Worm (Caenorhabditis elegans): Measurements from ENCODE around the gene twk-26.

The twk-26 gene

ce11 chrX:3089423-3089822 is 34.8 kb upstream of the twk-26 start, which contains the start of gene pccb-1:
TSS of gene pccb-1 (plus strand) at chrX:3089549.
- TF ChIP-seq cog-1 (tag; optimal IDR thresholded peaks at IDR 0.05) (no peak), ztf-23 (GFP tag; IDR thresholded peaks at IDR 0.05) (no peak), med-1 (GFP tag; optimal IDR thresholded peaks at IDR 0.05; ENCODE audit: insufficient read depth) (no peak), tab-1 (GFP tag; IDR thresholded peaks at IDR 0.05) (no peak), ref-1 (GFP tag; conservative IDR thresholded peaks at IDR 0.05) (no peak), T22C8.4 (GFP tag; IDR thresholded peaks at IDR 0.05) (no peak), flt-1 (GFP tag; IDR thresholded peaks at IDR 0.05) (no peak), klf-2 (GFP tag; conservative IDR thresholded peaks at IDR 0.05) (no peak)

- TF ChIP-seq ztf-29 (GFP tag; IDR thresholded peaks at IDR 0.05) = no peak
- no peak for TF ChIP-seq med-1 (GFP tag; optimal IDR thresholded peaks at IDR 0.05; ENCODE audit: insufficient read depth)
- TF ChIP-seq ztf-23 (GFP tag; IDR thresholded peaks at IDR 0.05) = no peak
- TF ChIP-seq flt-1 (GFP tag; IDR thresholded peaks at IDR 0.05) = no peak
- no peak for TF ChIP-seq T22C8.4 (GFP tag; IDR thresholded peaks at IDR 0.05)
- no peak for TF ChIP-seq tab-1 (GFP tag; IDR thresholded peaks at IDR 0.05)
- TF ChIP-seq klf-2 (GFP tag; conservative IDR thresholded peaks at IDR 0.05) = no peak
- TF ChIP-seq cog-1 (tag; optimal IDR thresholded peaks at IDR 0.05) = no peak
- no peak for TF ChIP-seq ref-1 (GFP tag; conservative IDR thresholded peaks at IDR 0.05)
Measured at ce11 chrX:3087647-3088046, 33.0 kb upstream of the twk-26 start.

- no peak for TF ChIP-seq ref-1 (GFP tag; conservative IDR thresholded peaks at IDR 0.05)
- TF ChIP-seq cog-1 (tag; optimal IDR thresholded peaks at IDR 0.05) = no peak
- TF ChIP-seq T22C8.4 (GFP tag; IDR thresholded peaks at IDR 0.05) = no peak
- no peak for TF ChIP-seq ztf-23 (GFP tag; IDR thresholded peaks at IDR 0.05)
- no peak for TF ChIP-seq flt-1 (GFP tag; IDR thresholded peaks at IDR 0.05)
- TF ChIP-seq med-1 (GFP tag; optimal IDR thresholded peaks at IDR 0.05; ENCODE audit: insufficient read depth) = no peak
- no peak for TF ChIP-seq klf-2 (GFP tag; conservative IDR thresholded peaks at IDR 0.05)
- no peak for TF ChIP-seq ztf-29 (GFP tag; IDR thresholded peaks at IDR 0.05)
- no peak for TF ChIP-seq tab-1 (GFP tag; IDR thresholded peaks at IDR 0.05)
Measured at ce11 chrX:3087245-3087644, 32.6 kb upstream of the twk-26 start, which contains the start of gene F52E4.5. TSS of gene F52E4.5 (minus strand) at chrX:3087345.

- TF ChIP-seq tab-1 (GFP tag; IDR thresholded peaks at IDR 0.05) = no peak
- TF ChIP-seq ztf-23 (GFP tag; IDR thresholded peaks at IDR 0.05) = no peak
- TF ChIP-seq med-1 (GFP tag; optimal IDR thresholded peaks at IDR 0.05; ENCODE audit: insufficient read depth) = no peak
- TF ChIP-seq flt-1 (GFP tag; IDR thresholded peaks at IDR 0.05) = no peak
- TF ChIP-seq T22C8.4 (GFP tag; IDR thresholded peaks at IDR 0.05) = no peak
- TF ChIP-seq cog-1 (tag; optimal IDR thresholded peaks at IDR 0.05) = no peak
- TF ChIP-seq ref-1 (GFP tag; conservative IDR thresholded peaks at IDR 0.05) = no peak
- no peak for TF ChIP-seq ztf-29 (GFP tag; IDR thresholded peaks at IDR 0.05)
- no peak for TF ChIP-seq klf-2 (GFP tag; conservative IDR thresholded peaks at IDR 0.05)
Measured at ce11 chrX:3080825-3081224, 26.2 kb upstream of the twk-26 start, which contains the start of gene twk-16. TSS of gene twk-16 (plus strand) at chrX:3081125.

ce11 chrX:3070322-3070721 is 15.7 kb upstream of the twk-26 start, which contains the start of gene ceh-31:
TSS of gene ceh-31 (minus strand) at chrX:3070422.
- TF ChIP-seq ztf-29 (GFP tag; IDR thresholded peaks at IDR 0.05) = no peak

ce11 chrX:3067052-3067451 is 12.4 kb upstream of the twk-26 start:
- TF ChIP-seq cog-1 (tag; optimal IDR thresholded peaks at IDR 0.05) = no peak
- no peak for TF ChIP-seq tab-1 (GFP tag; IDR thresholded peaks at IDR 0.05)
- TF ChIP-seq ref-1 (GFP tag; conservative IDR thresholded peaks at IDR 0.05) = no peak
- no peak for TF ChIP-seq ztf-29 (GFP tag; IDR thresholded peaks at IDR 0.05)
- no peak for TF ChIP-seq T22C8.4 (GFP tag; IDR thresholded peaks at IDR 0.05)
- no peak for TF ChIP-seq ztf-23 (GFP tag; IDR thresholded peaks at IDR 0.05)
- TF ChIP-seq klf-2 (GFP tag; conservative IDR thresholded peaks at IDR 0.05) = no peak
- TF ChIP-seq flt-1 (GFP tag; IDR thresholded peaks at IDR 0.05) = no peak

ce11 chrX:3063274-3063673 is 8.7 kb upstream of the twk-26 start, which contains the start of gene ceh-30:
TSS of gene ceh-30 (plus strand) at chrX:3063574.
- no peak for TF ChIP-seq T22C8.4 (GFP tag; IDR thresholded peaks at IDR 0.05)
- no peak for TF ChIP-seq ztf-29 (GFP tag; IDR thresholded peaks at IDR 0.05)
- TF ChIP-seq klf-2 (GFP tag; conservative IDR thresholded peaks at IDR 0.05) = no peak
- TF ChIP-seq cog-1 (tag; optimal IDR thresholded peaks at IDR 0.05) = no peak
- no peak for TF ChIP-seq flt-1 (GFP tag; IDR thresholded peaks at IDR 0.05)
- TF ChIP-seq ref-1 (GFP tag; conservative IDR thresholded peaks at IDR 0.05) = no peak
- no peak for TF ChIP-seq tab-1 (GFP tag; IDR thresholded peaks at IDR 0.05)
- no peak for TF ChIP-seq med-1 (GFP tag; optimal IDR thresholded peaks at IDR 0.05; ENCODE audit: insufficient read depth)
- no peak for TF ChIP-seq ztf-23 (GFP tag; IDR thresholded peaks at IDR 0.05)

ce11 chrX:3061698-3062097 is 7.1 kb upstream of the twk-26 start:
- TF ChIP-seq klf-2 (GFP tag; conservative IDR thresholded peaks at IDR 0.05) (no peak), ztf-23 (GFP tag; IDR thresholded peaks at IDR 0.05) (no peak), med-1 (GFP tag; optimal IDR thresholded peaks at IDR 0.05; ENCODE audit: insufficient read depth) (no peak), tab-1 (GFP tag; IDR thresholded peaks at IDR 0.05) (no peak), flt-1 (GFP tag; IDR thresholded peaks at IDR 0.05) (no peak)

- TF ChIP-seq med-1 (GFP tag; optimal IDR thresholded peaks at IDR 0.05; ENCODE audit: insufficient read depth) (no peak), ref-1 (GFP tag; conservative IDR thresholded peaks at IDR 0.05) (no peak), tab-1 (GFP tag; IDR thresholded peaks at IDR 0.05) (no peak), klf-2 (GFP tag; conservative IDR thresholded peaks at IDR 0.05) (no peak), flt-1 (GFP tag; IDR thresholded peaks at IDR 0.05) (no peak), cog-1 (tag; optimal IDR thresholded peaks at IDR 0.05) (no peak), ztf-29 (GFP tag; IDR thresholded peaks at IDR 0.05) (no peak), T22C8.4 (GFP tag; IDR thresholded peaks at IDR 0.05) (no peak), ztf-23 (GFP tag; IDR thresholded peaks at IDR 0.05) (no peak)
Measured at ce11 chrX:3059299-3059698, 4.7 kb upstream of the twk-26 start, which contains the start of gene rsef-1. TSS of gene rsef-1 (minus strand) at chrX:3059399.

- TF ChIP-seq T22C8.4 (GFP tag; IDR thresholded peaks at IDR 0.05) = no peak
- TF ChIP-seq klf-2 (GFP tag; conservative IDR thresholded peaks at IDR 0.05) = no peak
- TF ChIP-seq ref-1 (GFP tag; conservative IDR thresholded peaks at IDR 0.05) = no peak
- TF ChIP-seq ztf-23 (GFP tag; IDR thresholded peaks at IDR 0.05) = no peak
- no peak for TF ChIP-seq med-1 (GFP tag; optimal IDR thresholded peaks at IDR 0.05; ENCODE audit: insufficient read depth)
- TF ChIP-seq cog-1 (tag; optimal IDR thresholded peaks at IDR 0.05) = no peak
- TF ChIP-seq tab-1 (GFP tag; IDR thresholded peaks at IDR 0.05) = no peak
- no peak for TF ChIP-seq flt-1 (GFP tag; IDR thresholded peaks at IDR 0.05)
- TF ChIP-seq ztf-29 (GFP tag; IDR thresholded peaks at IDR 0.05) = no peak
Measured at ce11 chrX:3057656-3058055, 3.0 kb upstream of the twk-26 start.
